Fruit fly (Drosophila melanogaster): ENCODE data around the gene CG33124.

dm6 chr2L:2212478-2212877 is 3.6 kb upstream of the CG33124 start, which contains the start of gene CG15385:
- TF ChIP-seq Myc (optimal IDR thresholded peaks at IDR 0.05) = no peak
- no peak for TF ChIP-seq h (optimal IDR thresholded peaks at IDR 0.05)
- TF ChIP-seq psq (optimal IDR thresholded peaks at IDR 0.05) = no peak
- TF ChIP-seq Sin3A (optimal IDR thresholded peaks at IDR 0.05) = no peak
- no peak for TF ChIP-seq ttk (optimal IDR thresholded peaks at IDR 0.05)
